Worm (Caenorhabditis elegans): ENCODE measurements around the gene C54E10.7.

DNA sequence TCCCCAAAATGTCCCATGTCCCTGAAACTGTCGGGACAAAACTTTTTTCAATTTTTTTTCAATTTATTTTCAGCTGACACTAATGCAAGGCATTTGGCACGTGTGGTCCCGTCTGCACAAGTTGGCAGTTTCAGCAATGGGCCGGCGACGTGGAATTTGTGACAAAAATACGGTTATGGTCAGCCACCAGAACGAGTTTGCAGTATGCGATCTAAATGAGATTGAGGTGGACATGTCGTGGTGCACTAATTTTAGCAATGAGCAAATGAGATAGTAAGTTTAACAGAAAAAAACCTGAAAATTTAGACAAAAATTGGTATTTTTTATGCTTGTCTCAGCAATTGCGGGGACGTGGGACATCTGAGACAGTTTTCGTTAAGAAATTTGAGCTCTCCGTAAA lies 31.0 kb downstream of the C54E10.7 start:
- TF ChIP-seq ama-1 (optimal IDR thresholded peaks at IDR 0.05) (no peak), nfya-1 (tag; optimal IDR thresholded peaks at IDR 0.05) (no peak)

Measured in whole organism, late embryonic.